Fruit fly (Drosophila melanogaster) whole organism, pupa: ENCODE data around the gene CG32808.

Experiments
- CG10348 ChIP-seq: fragments of 200-800 bp; sonication (Bioruptor generic); IDR thresholded peaks from 2 replicates; pipeline ENCODE4 v1.3.6; 2022; ENCODE audit warnings: missing biosample characterization, missing genetic modification characterization
- CG12605 ChIP-seq: fragments of 200-800 bp; sonication (Bioruptor generic); IDR thresholded peaks from 2 replicates; pipeline ENCODE4 v1.3.6; 2022; ENCODE audit warnings: missing biosample characterization, missing genetic modification characterization
- CG13204 ChIP-seq: fragments of 200-800 bp; sonication (Bioruptor generic); optimal IDR thresholded peaks from 2 replicates; lab custom pipeline; 2018; ENCODE audit warnings: missing biosample characterization, mild to moderate bottlenecking, missing genetic modification characterization, moderate library complexity
- CG14655 ChIP-seq: fragments of 200-800 bp; sonication (Bioruptor generic); optimal IDR thresholded peaks from 3 replicates; lab custom pipeline; 2017; ENCODE audit warnings: mild to moderate bottlenecking, missing biosample characterization, missing genetic modification reagents, missing genetic modification characterization
- CG15710 ChIP-seq: fragments of 200-800 bp; sonication (Bioruptor generic); optimal IDR thresholded peaks from 2 replicates; lab custom pipeline; 2018; ENCODE audit warnings: missing biosample characterization, mild to moderate bottlenecking, missing genetic modification characterization, moderate library complexity
- CG17806 ChIP-seq: fragments of 200-800 bp; sonication (Bioruptor generic); optimal IDR thresholded peaks from 2 replicates; lab custom pipeline; 2018; ENCODE audit warnings: missing biosample characterization, mild to moderate bottlenecking, missing genetic modification characterization, moderate library complexity
- CG32121 ChIP-seq: fragments of 200-800 bp; sonication (Bioruptor generic); IDR thresholded peaks from 2 replicates; pipeline ENCODE4 v1.3.6; 2022; ENCODE audit warnings: missing biosample characterization, missing genetic modification characterization
- CG34367 ChIP-seq: fragments of 200-800 bp; sonication (Bioruptor generic); optimal IDR thresholded peaks from 2 replicates; lab custom pipeline; 2018; ENCODE audit warnings: missing biosample characterization, mild to moderate bottlenecking, missing genetic modification characterization
- CG4496 ChIP-seq: fragments of 200-800 bp; sonication (Bioruptor generic); IDR thresholded peaks from 3 replicates; pipeline ENCODE4 v1.3.6; 2022; ENCODE audit warnings: missing biosample characterization, missing genetic modification characterization
- CG8159 ChIP-seq: fragments of 200-800 bp; sonication (Bioruptor generic); optimal IDR thresholded peaks from 3 replicates; lab custom pipeline; 2018; ENCODE audit warnings: missing biosample characterization, mild to moderate bottlenecking, missing genetic modification characterization, moderate library complexity
- CG8301 ChIP-seq: fragments of 200-800 bp; sonication (Bioruptor generic); optimal IDR thresholded peaks from 2 replicates; lab custom pipeline; 2018; ENCODE audit warnings: missing biosample characterization, mild to moderate bottlenecking, missing genetic modification characterization
- CG9948 ChIP-seq: fragments of 200-800 bp; sonication (Bioruptor generic); optimal IDR thresholded peaks from 2 replicates; lab custom pipeline; 2018; ENCODE audit warnings: missing biosample characterization, mild to moderate bottlenecking, missing genetic modification characterization, moderate library complexity
- D1 ChIP-seq: fragments of 200-800 bp; sonication (Bioruptor generic); optimal IDR thresholded peaks from 2 replicates; lab custom pipeline; 2018; ENCODE audit warnings: missing biosample characterization, mild to moderate bottlenecking, missing genetic modification characterization, moderate library complexity
- EcR ChIP-seq: fragments of 200-800 bp; sonication (Bioruptor generic); optimal IDR thresholded peaks from 3 replicates; lab custom pipeline; 2019; ENCODE audit warnings: missing biosample characterization, missing genetic modification characterization, mild to moderate bottlenecking, moderate library complexity, missing genetic modification reagents
- Ets98B ChIP-seq: fragments of 200-800 bp; sonication (Bioruptor generic); IDR thresholded peaks from 2 replicates; pipeline ENCODE4 v1.3.6; 2022; ENCODE audit warnings: missing biosample characterization, missing genetic modification characterization
- Pif1A ChIP-seq: fragments of 200-800 bp; sonication (Bioruptor generic); optimal IDR thresholded peaks from 3 replicates; lab custom pipeline; 2016; ENCODE audit warnings: missing biosample characterization, missing genetic modification characterization
- Pif1B ChIP-seq: fragments of 200-800 bp; sonication (Bioruptor generic); optimal IDR thresholded peaks from 3 replicates; lab custom pipeline; 2016; ENCODE audit warnings: missing biosample characterization, missing genetic modification characterization
- Snoo ChIP-seq: fragments of 200-800 bp; sonication (Bioruptor generic); optimal IDR thresholded peaks from 3 replicates; lab custom pipeline; 2017; ENCODE audit warnings: missing biosample characterization, mild to moderate bottlenecking, missing genetic modification characterization, inconsistent platforms
- fd96Ca ChIP-seq: fragments of 200-800 bp; sonication (Bioruptor generic); IDR thresholded peaks from 3 replicates; pipeline ENCODE4 v1.3.6; 2022; ENCODE audit warnings: missing biosample characterization, missing genetic modification characterization
- gl ChIP-seq: fragments of 200-800 bp; sonication (Bioruptor generic); optimal IDR thresholded peaks from 2 replicates; lab custom pipeline; 2018; ENCODE audit warnings: missing biosample characterization, mild to moderate bottlenecking, missing genetic modification characterization
- rn ChIP-seq: fragments of 200-800 bp; sonication (Bioruptor generic); IDR thresholded peaks from 2 replicates; pipeline ENCODE4 v1.3.6; 2022; ENCODE audit warnings: missing biosample characterization, missing genetic modification characterization

The CG32808 gene

dm6 chrX:1470562-1470961, 945 bp upstream of the CG32808 start, which contains the start of gene pck:
TSS of gene pck (plus strand) at chrX:1470666.
- no peak for TF ChIP-seq gl (tag; lab: Kevin White, UChicago)
- peak; percentile 10 for TF ChIP-seq Snoo (tag; lab: Kevin White, UChicago)
- TF ChIP-seq CG15710, result peak; percentile 18
- TF ChIP-seq CG32121 (GFP tag; lab: Robert Waterston, UW), result peak; percentile 47; the same call in 1 of the 2 replicates
- no peak for TF ChIP-seq CG34367 (tag; lab: Kevin White, UChicago)
- no peak for TF ChIP-seq Pif1B (GFP tag; lab: Kevin White, UChicago)
- TF ChIP-seq fd96Ca (GFP tag; lab: Robert Waterston, UW), result peak; percentile 78
- TF ChIP-seq EcR (GFP tag; lab: Kevin White, UChicago), result no peak
- peak; percentile 29 for TF ChIP-seq CG9948
- TF ChIP-seq Ets98B (GFP tag; lab: Robert Waterston, UW), result peak; percentile 52; the same call in 1 of the 2 replicates
- peak; percentile 70 for TF ChIP-seq CG4496 (GFP tag; lab: Robert Waterston, UW)
- TF ChIP-seq CG8159 (tag; lab: Kevin White, UChicago), result peak; percentile 1
- TF ChIP-seq CG17806, result peak; percentile 27

dm6 chrX:1467382-1467592, 2.3 kb downstream of the CG32808 start, which contains the start of gene CG14778:
TSS of gene CG14778 (plus strand) at chrX:1467493.
- TF ChIP-seq CG32121 (GFP tag; lab: Robert Waterston, UW) (no peak), CG13204 (GFP tag; lab: Kevin White, UChicago) (no peak), Pif1B (GFP tag; lab: Kevin White, UChicago) (no peak), CG12605 (GFP tag; lab: Robert Waterston, UW) (no peak), fd96Ca (GFP tag; lab: Robert Waterston, UW) (no peak), Snoo (tag; lab: Kevin White, UChicago) (no peak), Ets98B (GFP tag; lab: Robert Waterston, UW) (no peak), CG4496 (GFP tag; lab: Robert Waterston, UW) (no peak), CG8301 (tag; lab: Kevin White, UChicago) (no peak), rn (GFP tag; lab: Robert Waterston, UW) (no peak), EcR (GFP tag; lab: Kevin White, UChicago) (no peak), CG17806 (no peak), CG14655 (no peak)

- TF ChIP-seq CG8301 (tag; lab: Kevin White, UChicago) (no peak), D1 (tag; lab: Kevin White, UChicago) (no peak), CG12605 (GFP tag; lab: Robert Waterston, UW) (no peak), CG14655 (no peak), CG13204 (GFP tag; lab: Kevin White, UChicago) (peak; percentile 35), CG32121 (GFP tag; lab: Robert Waterston, UW) (no peak), CG4496 (GFP tag; lab: Robert Waterston, UW) (peak; percentile 50; the same call in 1 of the 3 replicates)
Measured at dm6 chrX:1466505-1467381, 2.9 kb downstream of the CG32808 start.

- peak; percentile 46 for TF ChIP-seq CG17806
- TF ChIP-seq CG8159 (tag; lab: Kevin White, UChicago), result peak; percentile 26
- 0 out of 2 replicates have a peak, but pooled peaks have one; percentile 28 for TF ChIP-seq rn (GFP tag; lab: Robert Waterston, UW)
- TF ChIP-seq CG12605 (GFP tag; lab: Robert Waterston, UW), result peak; percentile 22; the same call in 1 of the 2 replicates
- peak; percentile 51 for TF ChIP-seq CG8301 (tag; lab: Kevin White, UChicago)
- peak; percentile 83 for TF ChIP-seq CG4496 (GFP tag; lab: Robert Waterston, UW)
- TF ChIP-seq Pif1B (GFP tag; lab: Kevin White, UChicago), result peak; percentile 54
- TF ChIP-seq CG9948, result peak; percentile 44
- peak; percentile 68; the same call in 2 of the 3 replicates for TF ChIP-seq fd96Ca (GFP tag; lab: Robert Waterston, UW)
- peak; percentile 48 for TF ChIP-seq CG15710
- TF ChIP-seq Snoo (tag; lab: Kevin White, UChicago), result no peak
- TF ChIP-seq CG10348 (GFP tag; lab: Robert Waterston, UW), result no peak
- peak; percentile 63 for TF ChIP-seq Ets98B (GFP tag; lab: Robert Waterston, UW)
- peak; percentile 70 for TF ChIP-seq CG32121 (GFP tag; lab: Robert Waterston, UW)
- TF ChIP-seq Pif1A, result no peak
- TF ChIP-seq EcR (GFP tag; lab: Kevin White, UChicago), result no peak
- peak; percentile 33 for TF ChIP-seq CG34367 (tag; lab: Kevin White, UChicago)
- TF ChIP-seq, all 21 proteins: peak for 13
Measured at dm6 chrX:1465707-1466504, 3.7 kb downstream of the CG32808 start, which contains the start of the genes O-fut2 and CG14777. TSS of gene O-fut2 (minus strand) at chrX:1465996. TSS of gene CG14777 (plus strand) at chrX:1466134.

dm6 chrX:1464033-1464432, 5.6 kb downstream of the CG32808 start, which contains the start of gene Ns3:
TSS of gene Ns3 (minus strand) at chrX:1464220.
- TF ChIP-seq Pif1B (GFP tag; lab: Kevin White, UChicago) (no peak), CG15710 (no peak), CG8159 (tag; lab: Kevin White, UChicago) (no peak), EcR (GFP tag; lab: Kevin White, UChicago) (no peak), CG32121 (GFP tag; lab: Robert Waterston, UW) (no peak), Pif1A (no peak), Ets98B (GFP tag; lab: Robert Waterston, UW) (no peak), CG10348 (GFP tag; lab: Robert Waterston, UW) (no peak)
